Worm (Caenorhabditis elegans) whole organism, dauer: ENCODE data around the gene F48F7.3.

ENCODE experiments used
- unc-62 ChIP-seq: sonication (generic microtip); optimal IDR thresholded peaks from 2 replicates; lab custom pipeline; 2017; ENCODE audit warnings: missing biosample characterization, missing genetic modification reagents, missing genetic modification characterization

The F48F7.3 gene

DNA sequence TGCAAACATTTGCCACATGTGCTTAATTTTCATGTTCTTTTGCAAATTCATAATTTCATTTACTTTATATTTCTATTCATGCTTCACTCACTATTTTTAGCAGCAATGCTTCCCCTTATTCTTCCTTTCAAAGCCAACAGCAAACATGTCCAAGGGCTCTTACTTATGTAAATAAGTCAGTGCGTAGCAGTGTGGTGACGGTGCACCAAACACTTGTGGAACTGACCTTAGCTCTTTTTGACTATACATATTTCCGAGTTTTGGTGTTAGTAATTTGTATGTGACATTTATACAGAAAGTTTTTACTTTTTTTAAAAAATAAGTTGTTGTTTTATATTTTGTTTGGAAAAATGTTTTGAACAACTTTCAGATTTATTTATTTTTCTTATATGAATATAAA is 18.2 kb upstream of the F48F7.3 start:
- no peak for TF ChIP-seq unc-62 (GFP tag; lab: Kevin White, UChicago)

ce11 chrX:13945524-13945923 is 17.8 kb upstream of the F48F7.3 start:
- TF ChIP-seq unc-62 (GFP tag; lab: Kevin White, UChicago) = no peak

ce11 chrX:13946693-13947583 is 16.4 kb upstream of the F48F7.3 start:
- TF ChIP-seq unc-62 (GFP tag; lab: Kevin White, UChicago) = no peak

- no peak for TF ChIP-seq unc-62 (GFP tag; lab: Kevin White, UChicago)
Observed at ce11 chrX:13948167-13948566, 15.1 kb upstream of the F48F7.3 start.

DNA sequence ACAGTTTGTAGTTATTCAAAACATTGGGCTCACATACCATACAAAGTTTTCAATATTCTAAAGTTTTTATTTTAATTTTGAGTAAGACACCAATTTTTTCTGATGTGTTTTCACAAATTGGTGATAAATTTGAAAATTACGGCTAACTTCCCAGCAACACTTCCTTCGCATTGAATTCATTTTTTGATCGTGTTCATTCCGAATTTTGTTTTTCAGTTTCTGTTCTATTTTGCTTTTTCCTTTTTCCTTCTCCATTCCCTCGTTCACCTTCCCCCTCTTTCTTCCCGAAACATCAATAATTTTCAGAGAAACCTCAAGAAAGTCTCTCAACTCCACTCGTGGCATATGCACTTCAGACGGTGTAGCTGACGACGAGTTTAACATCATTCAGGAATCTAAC is 14.5 kb upstream of the F48F7.3 start, which contains the start of gene alg-1:
Gene alg-1, plus strand, starts transcription at position 301 of the 400 bp plus-strand sequence.
- TF ChIP-seq unc-62 (GFP tag; lab: Kevin White, UChicago) = no peak

- no peak for TF ChIP-seq unc-62 (GFP tag; lab: Kevin White, UChicago)
Observed at ce11 chrX:13950620-13951152, 12.6 kb upstream of the F48F7.3 start.

DNA sequence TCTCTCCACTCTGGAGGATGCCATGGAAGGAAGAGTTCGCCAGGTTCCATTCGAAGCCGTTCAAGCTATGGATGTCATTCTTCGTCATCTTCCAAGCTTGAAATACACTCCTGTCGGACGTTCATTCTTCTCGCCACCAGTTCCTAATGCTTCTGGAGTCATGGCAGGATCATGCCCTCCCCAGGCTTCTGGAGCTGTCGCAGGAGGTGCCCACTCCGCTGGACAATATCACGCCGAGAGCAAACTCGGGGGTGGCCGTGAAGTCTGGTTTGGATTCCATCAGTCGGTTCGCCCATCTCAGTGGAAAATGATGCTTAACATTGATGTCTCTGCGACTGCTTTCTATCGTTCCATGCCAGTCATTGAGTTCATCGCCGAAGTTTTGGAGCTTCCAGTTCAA is 11.0 kb upstream of the F48F7.3 start:
- TF ChIP-seq unc-62 (GFP tag; lab: Kevin White, UChicago) = no peak

- TF ChIP-seq unc-62 (GFP tag; lab: Kevin White, UChicago) = no peak
Observed at ce11 chrX:13958451-13958850, 4.9 kb upstream of the F48F7.3 start.

- no peak for TF ChIP-seq unc-62 (GFP tag; lab: Kevin White, UChicago)
Observed at ce11 chrX:13959383-13959782, 3.9 kb upstream of the F48F7.3 start.

DNA sequence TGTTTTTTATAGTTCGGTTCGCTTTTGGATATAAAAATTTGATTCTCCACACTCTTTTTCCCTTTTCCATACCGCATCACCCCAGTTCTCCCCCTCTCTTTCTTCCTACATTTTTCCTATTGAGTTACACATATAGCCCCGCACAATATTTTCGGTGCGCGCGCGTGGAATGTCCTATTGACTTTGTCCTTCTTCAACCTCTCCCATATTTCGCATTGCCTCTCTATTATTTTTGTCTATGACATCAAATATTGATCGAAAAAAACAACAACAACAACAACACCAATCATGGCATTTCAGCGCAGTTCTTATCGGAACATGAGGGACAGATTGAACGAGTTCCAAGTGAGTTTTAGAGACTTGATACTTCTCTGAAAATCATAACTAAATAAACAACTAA is 3.5 kb upstream of the F48F7.3 start, which contains the start of gene syx-2:
Gene syx-2, plus strand, starts transcription at position 301 of the 400 bp plus-strand sequence.
- no peak for TF ChIP-seq unc-62 (GFP tag; lab: Kevin White, UChicago)

- TF ChIP-seq unc-62 (GFP tag; lab: Kevin White, UChicago) = no peak
Observed at ce11 chrX:13968292-13968691, 5.0 kb downstream of the F48F7.3 start, which contains the start of gene pqn-39. pqn-39 (minus strand) TSS chrX:13968676.

DNA sequence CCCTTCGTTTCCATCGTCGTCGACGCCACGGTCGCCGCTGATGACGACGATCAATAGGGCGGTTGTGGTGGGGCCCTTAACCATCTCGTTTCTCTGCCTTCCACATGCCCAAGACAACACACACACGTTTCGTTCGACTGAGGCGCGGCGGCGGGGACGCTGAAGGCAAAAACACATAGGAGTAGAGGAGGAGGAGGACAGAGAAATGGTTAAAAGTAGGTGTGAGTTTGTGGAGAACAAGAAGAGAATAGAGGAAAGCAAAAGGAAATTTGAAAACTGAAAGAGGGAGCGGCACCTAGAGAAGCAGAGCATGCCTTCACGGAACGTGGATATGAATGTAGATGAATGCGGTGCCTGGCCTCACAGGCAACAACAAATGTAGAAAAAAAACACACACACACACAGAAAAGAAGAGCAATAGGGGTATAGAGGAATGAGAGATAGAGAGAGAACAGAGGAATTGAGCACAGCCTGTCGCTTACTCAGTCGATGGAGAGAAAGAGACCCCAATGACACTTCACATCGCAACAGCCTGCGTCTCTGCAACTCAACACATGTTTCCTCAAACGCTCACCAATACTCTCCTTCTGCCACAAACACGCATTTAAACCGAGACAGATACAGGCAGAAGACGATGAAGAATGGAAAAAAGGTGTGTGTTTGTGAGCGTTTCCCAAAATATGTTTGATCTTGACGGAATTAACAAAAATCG is 6.1 kb downstream of the F48F7.3 start:
- no peak for TF ChIP-seq unc-62 (GFP tag; lab: Kevin White, UChicago)

- no peak for TF ChIP-seq unc-62 (GFP tag; lab: Kevin White, UChicago)
Observed at ce11 chrX:13973769-13974168, 10.5 kb downstream of the F48F7.3 start.

DNA sequence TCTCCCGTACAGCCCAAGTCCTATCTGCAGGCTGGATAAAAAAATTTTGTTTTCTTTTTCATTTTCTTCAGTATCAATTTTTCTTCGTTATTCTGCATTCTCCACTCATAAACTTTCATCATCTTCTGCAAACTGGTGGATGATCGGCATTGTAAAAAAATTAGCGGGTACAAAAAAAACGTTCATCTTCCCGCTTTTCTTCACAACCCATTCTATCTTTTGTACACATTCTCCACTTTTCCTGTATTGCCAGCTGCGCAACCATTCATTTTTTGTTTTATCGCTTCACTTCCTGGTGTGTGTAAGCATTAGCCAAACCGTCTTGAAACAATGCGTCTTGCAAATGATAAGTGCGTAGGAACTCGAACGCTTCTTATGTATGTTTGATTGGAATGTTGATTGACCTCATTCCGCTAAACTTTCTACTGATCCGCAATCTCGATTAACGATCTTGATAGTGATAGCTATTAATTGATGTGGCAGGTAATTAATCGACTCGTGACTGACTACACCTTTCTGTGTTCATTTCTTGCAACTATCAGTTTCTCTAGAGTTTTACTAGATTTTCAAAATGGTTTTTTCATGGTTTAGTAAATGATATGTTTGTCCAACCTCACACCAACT is 11.3 kb downstream of the F48F7.3 start:
- no peak for TF ChIP-seq unc-62 (GFP tag; lab: Kevin White, UChicago)

DNA sequence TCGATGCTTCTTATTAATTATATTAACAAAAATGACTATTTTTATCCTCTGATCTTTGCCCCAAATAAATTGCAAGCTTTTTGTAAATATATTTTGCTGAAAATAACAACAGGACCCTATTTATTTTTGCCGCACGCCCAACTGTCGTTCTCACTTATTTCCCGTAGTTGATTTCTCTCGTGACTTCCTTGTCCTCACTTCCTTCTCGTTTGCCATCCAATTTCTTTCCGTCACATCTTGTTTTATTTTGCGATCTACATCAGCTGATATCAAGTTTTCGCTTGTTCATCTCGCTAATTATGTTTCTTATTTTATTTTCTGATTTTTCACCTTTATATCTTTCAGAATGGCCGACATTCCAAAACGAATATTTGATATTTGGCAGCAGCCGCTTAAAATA is 12.0 kb downstream of the F48F7.3 start, which contains the start of gene F48F7.5:
Gene F48F7.5, plus strand, starts transcription at position 340 of the 400 bp plus-strand sequence.
- TF ChIP-seq unc-62 (GFP tag; lab: Kevin White, UChicago) = no peak
